Fruit fly (Drosophila melanogaster): Measurements from ENCODE around the gene Mur29B.

Gene Mur29B

DNA sequence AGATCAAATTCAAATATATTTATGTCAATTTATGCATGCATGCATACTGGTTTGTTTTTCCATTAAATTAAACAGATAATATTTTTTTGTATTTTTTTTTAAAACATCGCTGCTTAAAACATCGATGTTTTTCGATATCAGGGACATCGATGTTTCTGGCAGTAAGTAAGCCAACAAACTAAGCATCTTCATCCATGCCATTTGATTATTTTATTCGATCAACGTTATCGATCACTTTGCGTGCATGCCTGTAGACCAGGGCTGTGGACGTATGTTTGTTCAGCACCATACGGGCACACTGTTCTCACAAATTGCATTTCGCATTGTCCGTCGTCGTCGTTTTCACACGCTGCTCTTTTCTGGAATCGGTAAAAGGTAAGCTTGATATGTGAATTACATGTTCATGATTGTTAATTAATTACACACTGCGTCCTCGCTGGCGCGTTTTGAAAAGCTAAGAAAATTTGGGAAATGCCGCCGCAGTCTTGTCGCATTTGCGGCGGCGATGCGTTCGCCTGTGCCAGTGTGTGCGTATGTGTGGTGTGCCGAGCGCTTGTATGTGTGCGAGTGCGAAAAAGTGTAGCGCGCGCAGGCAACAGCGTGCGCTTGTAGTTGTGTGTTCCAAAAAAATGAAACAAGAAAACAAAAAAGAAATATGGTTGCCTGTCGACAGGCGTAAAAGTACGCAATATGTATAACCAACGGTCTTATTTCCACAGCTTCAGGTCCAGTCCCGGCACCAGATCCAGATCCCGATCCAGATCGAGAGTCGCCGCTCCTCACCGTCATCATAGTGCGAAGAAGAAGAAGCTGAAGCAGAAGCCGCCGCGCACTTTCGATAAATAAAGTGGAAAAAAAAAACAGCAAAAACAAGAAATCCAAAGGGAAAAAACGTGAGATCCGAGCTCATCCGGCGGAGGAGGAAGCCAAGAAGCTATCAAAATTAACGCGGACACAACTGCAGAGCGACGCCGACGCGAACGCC, 51.6 kb downstream of the Mur29B start, which contains the start of gene emb (continued):
- TF ChIP-seq CG17912 (GFP tag; optimal IDR thresholded peaks at IDR 0.05), result no peak
- TF ChIP-seq vfl (GFP tag; optimal IDR thresholded peaks at IDR 0.05), result peak; percentile 34
- TF ChIP-seq CG2202 (tag; optimal IDR thresholded peaks at IDR 0.05), result peak; percentile 11
- no peak for TF ChIP-seq Stat92E (GFP tag; optimal IDR thresholded peaks at IDR 0.05)
- no peak for TF ChIP-seq CG6813 (GFP tag; optimal IDR thresholded peaks at IDR 0.05)
- TF ChIP-seq CG8281 (tag; optimal IDR thresholded peaks at IDR 0.05), result no peak
- no peak for TF ChIP-seq abd-A (tag; optimal IDR thresholded peaks at IDR 0.05)
- peak; percentile 66 for TF ChIP-seq CG9727 (GFP tag; optimal IDR thresholded peaks at IDR 0.05)
- no peak for TF ChIP-seq Aef1 (GFP tag; IDR thresholded peaks at IDR 0.05)
- TF ChIP-seq dmrt99B (tag; optimal IDR thresholded peaks at IDR 0.05), result no peak
- TF ChIP-seq ab (GFP tag; optimal IDR thresholded peaks at IDR 0.05), result no peak
- no peak for TF ChIP-seq CG15073 (GFP tag; optimal IDR thresholded peaks at IDR 0.05)
- TF ChIP-seq CG10654 (GFP tag; optimal IDR thresholded peaks at IDR 0.05), result peak; percentile 7
- peak; percentile 47 for TF ChIP-seq NC2β (GFP tag; optimal IDR thresholded peaks at IDR 0.05)
- TF ChIP-seq CG10366 (GFP tag; IDR thresholded peaks at IDR 0.05), result peak; percentile 31; the same call in 1 of the 2 replicates
- TF ChIP-seq CG6689 (GFP tag; IDR thresholded peaks at IDR 0.05), result 0 out of 2 replicates have a peak, but pooled peaks have one; percentile 34
- TF ChIP-seq CG8388 (GFP tag; optimal IDR thresholded peaks at IDR 0.05), result peak; percentile 4
- no peak for TF ChIP-seq CG10321 (GFP tag; IDR thresholded peaks at IDR 0.05)
- no peak for TF ChIP-seq Spps (tag; optimal IDR thresholded peaks at IDR 0.05)
- TF ChIP-seq dan (GFP tag; IDR thresholded peaks at IDR 0.05), result no peak
- TF ChIP-seq bab2 (GFP tag; optimal IDR thresholded peaks at IDR 0.05), result peak; percentile 43
- no peak for TF ChIP-seq Nf-YC (tag; optimal IDR thresholded peaks at IDR 0.05)
- TF ChIP-seq prd (optimal IDR thresholded peaks at IDR 0.05), result no peak
- TF ChIP-seq prd (GFP tag; IDR thresholded peaks at IDR 0.05), result peak; percentile 31; the same call in 1 of the 3 replicates
- TF ChIP-seq CG10543 (GFP tag; optimal IDR thresholded peaks at IDR 0.05), result no peak
- peak; percentile 74 for TF ChIP-seq CG10267 (tag; optimal IDR thresholded peaks at IDR 0.05)
- TF ChIP-seq dpn (GFP tag; optimal IDR thresholded peaks at IDR 0.05), result peak; percentile 36 to 50
- TF ChIP-seq tap (tag; optimal IDR thresholded peaks at IDR 0.05), result no peak
- peak; percentile 73 for TF ChIP-seq CG4424 (GFP tag; optimal IDR thresholded peaks at IDR 0.05)
- TF ChIP-seq E2f2 (GFP tag; IDR thresholded peaks at IDR 0.05), result peak; percentile 62; the same call in 1 of the 2 replicates
- peak; percentile 19 for TF ChIP-seq CG17359 (tag; optimal IDR thresholded peaks at IDR 0.05)
- no peak for TF ChIP-seq CG7839 (tag; optimal IDR thresholded peaks at IDR 0.05)
- TF ChIP-seq Antp (GFP tag; optimal IDR thresholded peaks at IDR 0.05), result peak; percentile 59
- TF ChIP-seq TFAM (GFP tag; optimal IDR thresholded peaks at IDR 0.05), result no peak
- TF ChIP-seq zen2 (GFP tag; IDR thresholded peaks at IDR 0.05; ENCODE audit: partially characterized antibody), result peak; percentile 93
- TF ChIP-seq Xrp1 (GFP tag; IDR thresholded peaks at IDR 0.05), result peak; percentile 37; the same call in 1 of the 2 replicates
- TF ChIP-seq mld (GFP tag; IDR thresholded peaks at IDR 0.05; ENCODE audit: partially characterized antibody), result peak; percentile 99
- peak in 1 of 3 experiments; percentile 38 for TF ChIP-seq lola (GFP tag; optimal IDR thresholded peaks at IDR 0.05)
- peak; percentile 90 for TF ChIP-seq knrl (GFP tag; IDR thresholded peaks at IDR 0.05; ENCODE audit: partially characterized antibody)
- TF ChIP-seq Gsc (GFP tag; IDR thresholded peaks at IDR 0.05), result no peak
- peak; percentile 60 for TF ChIP-seq zfh2 (GFP tag; optimal IDR thresholded peaks at IDR 0.05)
- TF ChIP-seq CG11456 (GFP tag; IDR thresholded peaks at IDR 0.05), result peak; percentile 26; the same call in 2 of the 3 replicates
- TF ChIP-seq Bdp1 (GFP tag; optimal IDR thresholded peaks at IDR 0.05), result peak; percentile 23
- no peak for TF ChIP-seq CG11093 (GFP tag; IDR thresholded peaks at IDR 0.05)
- TF ChIP-seq CTCF (GFP tag; optimal IDR thresholded peaks at IDR 0.05), result no peak
- TF ChIP-seq her (GFP tag; optimal IDR thresholded peaks at IDR 0.05), result peak; percentile 38
- TF ChIP-seq psq (GFP tag; optimal IDR thresholded peaks at IDR 0.05), result peak; percentile 19
- TF ChIP-seq vvl (GFP tag; IDR thresholded peaks at IDR 0.05), result peak; percentile 55
- peak; percentile 44 for TF ChIP-seq tx (GFP tag; optimal IDR thresholded peaks at IDR 0.05)
